Fruit fly (Drosophila melanogaster) whole organism, wandering third instar larva: ENCODE measurements around the gene alpha-PheRS.

Experiments used
- Abd-B ChIP-seq: fragments of >200 bp; optimal IDR thresholded peaks from 2 replicates; lab custom pipeline; 2017; ENCODE audit warnings: missing biosample characterization, missing genetic modification characterization
- CG32264 ChIP-seq: fragments of 200-800 bp; sonication (Bioruptor generic); optimal IDR thresholded peaks from 2 replicates; lab custom pipeline; 2016; ENCODE audit warnings: missing biosample characterization, missing genetic modification characterization
- CG9705 ChIP-seq: fragments of 200-800 bp; sonication (Bioruptor generic); optimal IDR thresholded peaks from 2 replicates; lab custom pipeline; 2018; ENCODE audit warnings: missing biosample characterization, mild to moderate bottlenecking, missing genetic modification characterization
- CrebA ChIP-seq: fragments of 200-800 bp; sonication (Bioruptor generic); optimal IDR thresholded peaks from 2 replicates; lab custom pipeline; 2016; ENCODE audit warnings: missing biosample characterization, mild to moderate bottlenecking, missing genetic modification characterization, borderline replicate concordance
- Dfd ChIP-seq: fragments of >200 bp; optimal IDR thresholded peaks from 2 replicates; lab custom pipeline; 2017; ENCODE audit warnings: missing biosample characterization, missing genetic modification characterization
- Dif ChIP-seq: fragments of 200-275, 200-300 bp; sonication (Bioruptor generic); optimal IDR thresholded peaks from 2 replicates; lab custom pipeline; 2018; ENCODE audit warnings: missing biosample characterization, missing genetic modification characterization; ENCODE audit not compliant: partially characterized antibody
- GATAd ChIP-seq: sonication (Bioruptor generic); optimal IDR thresholded peaks from 2 replicates; lab custom pipeline; 2016; ENCODE audit warnings: missing biosample characterization, missing genetic modification characterization
- HLH106 ChIP-seq: fragments of 200-800 bp; optimal IDR thresholded peaks from 3 replicates; lab custom pipeline; 2019; ENCODE audit warnings: missing biosample characterization, mild to moderate bottlenecking, missing genetic modification characterization, moderate library complexity
- Hr78 ChIP-seq: fragments of >200 bp; optimal IDR thresholded peaks from 2 replicates; lab custom pipeline; 2017; ENCODE audit warnings: missing biosample characterization, missing genetic modification characterization
- Hr83 ChIP-seq: fragments of 200-300 bp; sonication (Bioruptor generic); optimal IDR thresholded peaks from 2 replicates; lab custom pipeline; 2016; ENCODE audit warnings: missing biosample characterization, mild to moderate bottlenecking, missing genetic modification characterization, moderate library complexity; ENCODE audit not compliant: poor library complexity, severe bottlenecking
- Jra ChIP-seq: sonication (Bioruptor generic); optimal IDR thresholded peaks from 2 replicates; lab custom pipeline; 2016; ENCODE audit warnings: missing biosample characterization, missing genetic modification characterization
- Myc ChIP-seq: fragments of >200 bp; optimal IDR thresholded peaks from 2 replicates; lab custom pipeline; 2017
- N ChIP-seq: fragments of >200 bp; optimal IDR thresholded peaks from 2 replicates; lab custom pipeline; 2018; ENCODE audit warnings: missing biosample characterization, missing external identifiers, missing genetic modification characterization
- OdsH ChIP-seq: fragments of 200-800 bp; sonication (Bioruptor generic); optimal IDR thresholded peaks from 2 replicates; lab custom pipeline; 2016; ENCODE audit warnings: missing biosample characterization, mild to moderate bottlenecking, missing genetic modification characterization
- Rel ChIP-seq, 2 experiments: fragments of 200-800 bp; sonication (Bioruptor generic) in 1 of 2; optimal IDR thresholded peaks; 2 replicates in 1 of 2; 3 replicates in 1 of 2; lab custom pipeline; 2016 to 2019; ENCODE audit warnings: mild to moderate bottlenecking in 2 of 2, missing biosample characterization in 2 of 2, missing genetic modification characterization in 2 of 2, moderate library complexity in 1 of 2
- Sp1 ChIP-seq: fragments of 200-800 bp; sonication (Bioruptor generic); optimal IDR thresholded peaks from 3 replicates; lab custom pipeline; 2019; ENCODE audit warnings: missing biosample characterization, mild to moderate bottlenecking, missing genetic modification characterization, moderate library complexity
- Vsx2 ChIP-seq: fragments of 200-300, 225-300 bp; sonication (Bioruptor generic); optimal IDR thresholded peaks from 2 replicates; lab custom pipeline; 2018; ENCODE audit warnings: missing biosample characterization, missing genetic modification characterization; ENCODE audit not compliant: partially characterized antibody
- br ChIP-seq: fragments of 200-800 bp; sonication (Bioruptor generic); optimal IDR thresholded peaks from 2 replicates; lab custom pipeline; 2016; ENCODE audit warnings: missing biosample characterization, missing genetic modification characterization
- brk ChIP-seq: fragments of 200-800 bp; sonication (Bioruptor generic); optimal IDR thresholded peaks from 2 replicates; lab custom pipeline; 2016; ENCODE audit warnings: missing biosample characterization, mild to moderate bottlenecking, missing genetic modification characterization
- dmrt93B ChIP-seq: fragments of 200-800 bp; sonication (Bioruptor generic); optimal IDR thresholded peaks from 2 replicates; lab custom pipeline; 2018; ENCODE audit warnings: missing biosample characterization, mild to moderate bottlenecking, missing genetic modification characterization
- ey ChIP-seq: fragments of 200-800 bp; sonication (Bioruptor generic); optimal IDR thresholded peaks from 2 replicates; lab custom pipeline; 2016; ENCODE audit warnings: missing biosample characterization, missing genetic modification characterization
- foxo ChIP-seq, 2 experiments: fragments of 200-800 bp; sonication (Bioruptor generic); optimal IDR thresholded peaks; 2 replicates in 1 of 2; 3 replicates in 1 of 2; lab custom pipeline; 2016 to 2017; ENCODE audit warnings: missing biosample characterization in 2 of 2, missing genetic modification characterization in 2 of 2
- fru ChIP-seq: fragments of 200-800 bp; sonication (Bioruptor generic); optimal IDR thresholded peaks from 3 replicates; lab custom pipeline; 2016; ENCODE audit warnings: missing biosample characterization, mild to moderate bottlenecking, missing genetic modification characterization
- h ChIP-seq: fragments of 200-800 bp; sonication (Bioruptor generic); optimal IDR thresholded peaks from 3 replicates; lab custom pipeline; 2016; ENCODE audit warnings: missing biosample characterization, mild to moderate bottlenecking, missing genetic modification characterization
- lola ChIP-seq: fragments of >200 bp; optimal IDR thresholded peaks from 2 replicates; lab custom pipeline; 2017; ENCODE audit warnings: missing biosample characterization, missing genetic modification characterization
- pan ChIP-seq: fragments of >200 bp; optimal IDR thresholded peaks from 2 replicates; lab custom pipeline; 2017
- psq ChIP-seq: fragments of 200-800 bp; sonication (Bioruptor generic); optimal IDR thresholded peaks from 3 replicates; lab custom pipeline; 2017; ENCODE audit warnings: missing biosample characterization, mild to moderate bottlenecking, missing genetic modification characterization, moderate library complexity
- rgr ChIP-seq: fragments of 200-800 bp; sonication (Bioruptor generic); optimal IDR thresholded peaks from 3 replicates; lab custom pipeline; 2016; ENCODE audit warnings: missing biosample characterization, mild to moderate bottlenecking, missing genetic modification characterization
- sage ChIP-seq: fragments of 200-800 bp; sonication (Bioruptor generic); optimal IDR thresholded peaks from 2 replicates; lab custom pipeline; 2016; ENCODE audit warnings: missing biosample characterization, mild to moderate bottlenecking, missing genetic modification characterization
- sv ChIP-seq: fragments of 200-800 bp; sonication (Bioruptor generic); optimal IDR thresholded peaks from 3 replicates; lab custom pipeline; 2016; ENCODE audit warnings: missing biosample characterization, missing genetic modification characterization
- tai ChIP-seq: sonication (Bioruptor generic); optimal IDR thresholded peaks from 2 replicates; lab custom pipeline; 2016; ENCODE audit warnings: missing biosample characterization, missing genetic modification characterization
- usp ChIP-seq: fragments of >200 bp; optimal IDR thresholded peaks from 2 replicates; lab custom pipeline; 2017; ENCODE audit warnings: missing biosample characterization, missing genetic modification characterization
- woc ChIP-seq: sonication (Bioruptor generic); optimal IDR thresholded peaks from 2 replicates; lab custom pipeline; 2016; ENCODE audit warnings: missing biosample characterization, mild to moderate bottlenecking, missing genetic modification characterization

Gene alpha-PheRS

dm6 chrX:8157294-8157693, 11.9 kb upstream of the alpha-PheRS start, which contains the start of the genes Traf6 and GIIIspla2:
Gene Traf6, minus strand, starts transcription at chrX:8157386.
Gene GIIIspla2, plus strand, starts transcription at chrX:8157628.
- TF ChIP-seq Myc (lab: Kevin White, UChicago) (peak; percentile 67), OdsH (GFP tag; lab: Kevin White, UChicago) (peak; percentile 60), HLH106 (tag; lab: Kevin White, UChicago) (peak; percentile 86), GATAd (peak; percentile 11), woc (peak; percentile 62), h (peak; percentile 75), lola (GFP tag; lab: Kevin White, UChicago) (no peak), usp (GFP tag; lab: Kevin White, UChicago) (no peak), Dfd (GFP tag; lab: Kevin White, UChicago) (no peak), br (GFP tag; lab: Kevin White, UChicago) (peak; percentile 0), CG9705 (GFP tag; lab: Kevin White, UChicago) (peak; percentile 81), rgr (GFP tag; lab: Kevin White, UChicago) (peak; percentile 84), CrebA (no peak), pan (lab: Kevin White, UChicago) (no peak), CG32264 (GFP tag; lab: Kevin White, UChicago) (peak; percentile 32), sv (GFP tag; lab: Kevin White, UChicago) (peak; percentile 54), ey (GFP tag; lab: Kevin White, UChicago) (peak; percentile 64), psq (GFP tag; lab: Kevin White, UChicago) (peak; percentile 59), fru (GFP tag; lab: Kevin White, UChicago) (peak; percentile 80), dmrt93B (GFP tag; lab: Kevin White, UChicago) (no peak), Sp1 (peak; percentile 79), Hr83 (peak; percentile 27), Rel (GFP tag; optimal IDR thresholded peaks at IDR 0.05; lab: Kevin White, UChicago) (no peak), Rel (tag; optimal IDR thresholded peaks at IDR 0.05; lab: Kevin White, UChicago) (peak; percentile 59), Jra (GFP tag; lab: Kevin White, UChicago) (peak; percentile 65), foxo (GFP tag; optimal IDR thresholded peaks at IDR 0.05; lab: Kevin White, UChicago) (peak in 1 of 2 experiments; percentile 74)

dm6 chrX:8152718-8153117, 7.3 kb upstream of the alpha-PheRS start, which contains the start of gene CG18262:
Gene CG18262, plus strand, starts transcription at chrX:8152948.
- TF ChIP-seq GATAd (peak; percentile 5), Jra (GFP tag; lab: Kevin White, UChicago) (no peak), Rel (GFP tag; optimal IDR thresholded peaks at IDR 0.05; lab: Kevin White, UChicago) (no peak), Rel (tag; optimal IDR thresholded peaks at IDR 0.05; lab: Kevin White, UChicago) (peak; percentile 72), CrebA (no peak)

dm6 chrX:8152077-8152476, 6.7 kb upstream of the alpha-PheRS start, which contains the start of gene Gbeta5:
Gene Gbeta5, minus strand, starts transcription at chrX:8152275.
- no peak for TF ChIP-seq Hr78 (GFP tag; lab: Kevin White, UChicago)
- TF ChIP-seq foxo (GFP tag; optimal IDR thresholded peaks at IDR 0.05; lab: Kevin White, UChicago) = no peak
- no peak for TF ChIP-seq N (GFP tag; lab: Kevin White, UChicago)
- TF ChIP-seq Rel (GFP tag; optimal IDR thresholded peaks at IDR 0.05; lab: Kevin White, UChicago) = no peak
- no peak for TF ChIP-seq Rel (tag; optimal IDR thresholded peaks at IDR 0.05; lab: Kevin White, UChicago)
- no peak for TF ChIP-seq sage (GFP tag; lab: Kevin White, UChicago)
- no peak for TF ChIP-seq Dif (GFP tag; lab: Kevin White, UChicago)
- TF ChIP-seq br (GFP tag; lab: Kevin White, UChicago) = no peak
- no peak for TF ChIP-seq dmrt93B (GFP tag; lab: Kevin White, UChicago)
- no peak for TF ChIP-seq tai (GFP tag; lab: Kevin White, UChicago)
- TF ChIP-seq ey (GFP tag; lab: Kevin White, UChicago) = no peak
- TF ChIP-seq OdsH (GFP tag; lab: Kevin White, UChicago) = no peak
- TF ChIP-seq lola (GFP tag; lab: Kevin White, UChicago) = no peak
- no peak for TF ChIP-seq brk (GFP tag; lab: Kevin White, UChicago)
- TF ChIP-seq, all 38 proteins: peak for 0

- TF ChIP-seq usp (GFP tag; lab: Kevin White, UChicago) = no peak
- no peak for TF ChIP-seq dmrt93B (GFP tag; lab: Kevin White, UChicago)
- TF ChIP-seq Vsx2 (GFP tag; lab: Kevin White, UChicago) = no peak
- TF ChIP-seq br (GFP tag; lab: Kevin White, UChicago) = no peak
- peak; percentile 4 for TF ChIP-seq Myc (lab: Kevin White, UChicago)
- TF ChIP-seq sv (GFP tag; lab: Kevin White, UChicago) = no peak
- no peak for TF ChIP-seq CG32264 (GFP tag; lab: Kevin White, UChicago)
- TF ChIP-seq Abd-B = no peak
Measured at dm6 chrX:8148556-8148955, 3.2 kb upstream of the alpha-PheRS start, which contains the start of gene CG10959. Gene CG10959, plus strand, starts transcription at chrX:8148783.
